Comparison of ENCODE assay signal across 1 fruit fly cellular context in the genomic region with DNA sequence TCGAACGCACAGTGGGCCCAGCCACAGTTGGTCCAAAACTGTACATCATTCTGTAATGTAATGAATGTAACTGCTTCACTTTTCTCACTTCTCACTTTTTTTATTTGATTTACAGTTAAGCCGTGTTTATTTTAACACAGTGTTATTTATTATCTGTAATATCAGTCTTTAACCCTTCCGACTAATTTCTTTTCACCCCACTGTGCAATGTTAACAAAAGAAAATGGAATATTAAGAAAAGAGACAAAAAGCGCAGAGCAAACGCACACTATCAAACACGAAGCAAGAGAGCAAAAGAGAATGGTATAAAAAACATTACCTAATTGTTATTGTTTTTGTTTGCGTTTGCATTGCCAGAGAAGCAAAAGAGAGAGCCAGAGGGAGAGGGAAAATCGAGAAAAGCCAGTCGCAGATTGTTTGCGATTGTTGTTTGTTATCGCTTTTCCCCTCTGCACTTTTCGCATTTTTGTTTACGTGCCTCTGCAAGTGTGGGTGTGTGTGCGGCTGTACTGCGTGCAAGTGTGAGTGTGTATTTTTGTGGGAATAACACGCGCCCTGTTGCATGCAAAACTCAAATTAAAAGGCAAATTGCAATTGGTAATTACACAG.
A peak's percentile ranks its signal among the peaks of the same experiment; 100 is the strongest.
TF ChIP-seq lines count a peak whose summit lies in the region.

No protein-coding gene starts in this region.

TF ChIP-seq in whole organism, embryonic, 481 proteins besides CTCF, POLR2A, EP300 and RAD21 (continued from another document and continues in another):
- TF ChIP-seq CG7963 (GFP tag; IDR thresholded peaks at IDR 0.05; lab: Robert Waterston, UW; ENCODE audit: partially characterized antibody), result peak; percentile 24; the same call in 1 of the 3 replicates
- TF ChIP-seq PHDP (tag; optimal IDR thresholded peaks at IDR 0.05; lab: Kevin White, UChicago), result peak; percentile 99
- TF ChIP-seq CG3726 (GFP tag; IDR thresholded peaks at IDR 0.05; lab: Robert Waterston, UW), result peak; percentile 96
- peak; percentile 100 for TF ChIP-seq CG4707 (GFP tag; optimal IDR thresholded peaks at IDR 0.05; lab: Kevin White, UChicago)
- peak; percentile 97 for TF ChIP-seq ewg (GFP tag; optimal IDR thresholded peaks at IDR 0.05; lab: Kevin White, UChicago)
- peak; percentile 92 for TF ChIP-seq CG2116 (GFP tag; optimal IDR thresholded peaks at IDR 0.05; lab: Kevin White, UChicago)
- TF ChIP-seq lbe (GFP tag; optimal IDR thresholded peaks at IDR 0.05; lab: Kevin White, UChicago), result peak; percentile 86
- peak; percentile 98 for TF ChIP-seq CG12071 (GFP tag; optimal IDR thresholded peaks at IDR 0.05; lab: Kevin White, UChicago)
- TF ChIP-seq CkIIα-i1 (GFP tag; IDR thresholded peaks at IDR 0.05; lab: Robert Waterston, UW), result peak; percentile 86
- peak; percentile 94 for TF ChIP-seq CG6683 (GFP tag; optimal IDR thresholded peaks at IDR 0.05; lab: Kevin White, UChicago)
- TF ChIP-seq Aef1 (GFP tag; IDR thresholded peaks at IDR 0.05; lab: Robert Waterston, UW), result peak; percentile 96
- TF ChIP-seq CG2199 (GFP tag; IDR thresholded peaks at IDR 0.05; lab: Robert Waterston, UW), result peak; percentile 98
- peak; percentile 98 for TF ChIP-seq tgo (GFP tag; IDR thresholded peaks at IDR 0.05; lab: Robert Waterston, UW)
- peak; percentile 91 for TF ChIP-seq CG18011 (GFP tag; optimal IDR thresholded peaks at IDR 0.05; lab: Kevin White, UChicago)
- TF ChIP-seq kah (GFP tag; optimal IDR thresholded peaks at IDR 0.05; lab: Kevin White, UChicago), result peak; percentile 96
- TF ChIP-seq NFAT (GFP tag; IDR thresholded peaks at IDR 0.05; lab: Robert Waterston, UW), result peak; percentile 96
- peak; percentile 98 for TF ChIP-seq CG9609 (GFP tag; optimal IDR thresholded peaks at IDR 0.05; lab: Kevin White, UChicago)
- peak; percentile 97 for TF ChIP-seq CG4328 (GFP tag; optimal IDR thresholded peaks at IDR 0.05; lab: Kevin White, UChicago)
- TF ChIP-seq bcd (GFP tag; optimal IDR thresholded peaks at IDR 0.05; lab: Kevin White, UChicago), result peak; percentile 98
- TF ChIP-seq kay (GFP tag; optimal IDR thresholded peaks at IDR 0.05; lab: Kevin White, UChicago), result peak; percentile 96
- peak; percentile 99 for TF ChIP-seq CG15269 (tag; optimal IDR thresholded peaks at IDR 0.05; lab: Kevin White, UChicago)
- TF ChIP-seq p53 (GFP tag; optimal IDR thresholded peaks at IDR 0.05; lab: Kevin White, UChicago), result peak; percentile 95
- peak; percentile 90 for TF ChIP-seq CG13894 (tag; optimal IDR thresholded peaks at IDR 0.05; lab: Kevin White, UChicago)
- peak; percentile 98 for TF ChIP-seq Blimp-1 (GFP tag; optimal IDR thresholded peaks at IDR 0.05; lab: Kevin White, UChicago)
- peak; percentile 97 for TF ChIP-seq fd64A (GFP tag; optimal IDR thresholded peaks at IDR 0.05; lab: Kevin White, UChicago)
- TF ChIP-seq unc-4 (GFP tag; IDR thresholded peaks at IDR 0.05; lab: Robert Waterston, UW; ENCODE audit: partially characterized antibody), result no peak
- TF ChIP-seq trh (GFP tag; optimal IDR thresholded peaks at IDR 0.05; lab: Kevin White, UChicago), result peak; percentile 95
- TF ChIP-seq BtbVII (GFP tag; optimal IDR thresholded peaks at IDR 0.05; lab: Kevin White, UChicago), result peak; percentile 98
- peak; percentile 50; the same call in 2 of the 3 replicates for TF ChIP-seq knrl (GFP tag; IDR thresholded peaks at IDR 0.05; lab: Robert Waterston, UW; ENCODE audit: partially characterized antibody)
- peak; percentile 99 for TF ChIP-seq unpg (GFP tag; optimal IDR thresholded peaks at IDR 0.05; lab: Kevin White, UChicago)
- peak; percentile 98 for TF ChIP-seq HLH3B (GFP tag; IDR thresholded peaks at IDR 0.05; lab: Robert Waterston, UW)
- peak; percentile 96 for TF ChIP-seq fu2 (GFP tag; optimal IDR thresholded peaks at IDR 0.05; lab: Kevin White, UChicago)
- TF ChIP-seq toy (GFP tag; IDR thresholded peaks at IDR 0.05; lab: Robert Waterston, UW), result peak; percentile 88
- TF ChIP-seq kni (GFP tag; optimal IDR thresholded peaks at IDR 0.05; lab: Kevin White, UChicago), result peak; percentile 97
- TF ChIP-seq CG8478 (optimal IDR thresholded peaks at IDR 0.05; lab: Kevin White, UChicago), result no peak
- TF ChIP-seq ranshi (GFP tag; IDR thresholded peaks at IDR 0.05; lab: Robert Waterston, UW), result peak; percentile 98
- peak; percentile 98 for TF ChIP-seq CG7556 (GFP tag; optimal IDR thresholded peaks at IDR 0.05; lab: Kevin White, UChicago)
- peak; percentile 97 for TF ChIP-seq Rfx (GFP tag; IDR thresholded peaks at IDR 0.05; lab: Robert Waterston, UW)
- TF ChIP-seq CG10431 (GFP tag; optimal IDR thresholded peaks at IDR 0.05; lab: Kevin White, UChicago), result peak; percentile 94
- peak; percentile 99 for TF ChIP-seq CG31441 (GFP tag; IDR thresholded peaks at IDR 0.05; lab: Robert Waterston, UW)
- TF ChIP-seq E2f1 (GFP tag; IDR thresholded peaks at IDR 0.05; lab: Robert Waterston, UW), result peak; percentile 97
- peak; percentile 88 for TF ChIP-seq dan (GFP tag; IDR thresholded peaks at IDR 0.05; lab: Robert Waterston, UW)
- TF ChIP-seq CG2875 (GFP tag; optimal IDR thresholded peaks at IDR 0.05; lab: Kevin White, UChicago), result peak; percentile 99
- TF ChIP-seq sens-2 (GFP tag; IDR thresholded peaks at IDR 0.05; lab: Robert Waterston, UW), result peak; percentile 96
- TF ChIP-seq Tbp (GFP tag; optimal IDR thresholded peaks at IDR 0.05; lab: Kevin White, UChicago), result no peak
- TF ChIP-seq NC2β (GFP tag; optimal IDR thresholded peaks at IDR 0.05; lab: Kevin White, UChicago), result peak; percentile 99
- peak; percentile 93 for TF ChIP-seq CG31388 (GFP tag; optimal IDR thresholded peaks at IDR 0.05; lab: Kevin White, UChicago)
- peak; percentile 90 for TF ChIP-seq CG7357 (GFP tag; IDR thresholded peaks at IDR 0.05; lab: Robert Waterston, UW)
- TF ChIP-seq da (GFP tag; optimal IDR thresholded peaks at IDR 0.05; lab: Kevin White, UChicago), result peak; percentile 97
- TF ChIP-seq CG15073 (GFP tag; optimal IDR thresholded peaks at IDR 0.05; lab: Kevin White, UChicago), result peak; percentile 86
- TF ChIP-seq CG8290 (GFP tag; optimal IDR thresholded peaks at IDR 0.05; lab: Kevin White, UChicago), result peak; percentile 97
- TF ChIP-seq CG8290 (tag; optimal IDR thresholded peaks at IDR 0.05; lab: Kevin White, UChicago), result peak; percentile 90 to 97
- peak; percentile 97 for TF ChIP-seq ara (GFP tag; IDR thresholded peaks at IDR 0.05; lab: Robert Waterston, UW)
- TF ChIP-seq CG18764 (GFP tag; optimal IDR thresholded peaks at IDR 0.05; lab: Kevin White, UChicago), result peak; percentile 97
- TF ChIP-seq CG42726 (GFP tag; IDR thresholded peaks at IDR 0.05; lab: Robert Waterston, UW; ENCODE audit: partially characterized antibody), result no peak
- TF ChIP-seq esg (GFP tag; conservative IDR thresholded peaks at IDR 0.05; lab: Robert Waterston, UW), result peak; percentile 96
- TF ChIP-seq CG2129 (GFP tag; IDR thresholded peaks at IDR 0.05; lab: Robert Waterston, UW; ENCODE audit: partially characterized antibody), result no peak
- peak; percentile 97 for TF ChIP-seq CG32532 (GFP tag; IDR thresholded peaks at IDR 0.05; lab: Robert Waterston, UW)
- peak; percentile 94 for TF ChIP-seq CG15514 (GFP tag; optimal IDR thresholded peaks at IDR 0.05; lab: Kevin White, UChicago)
- peak; percentile 90 for TF ChIP-seq D19B (GFP tag; optimal IDR thresholded peaks at IDR 0.05; lab: Kevin White, UChicago)
- no peak for TF ChIP-seq CG1832 (GFP tag; optimal IDR thresholded peaks at IDR 0.05; lab: Kevin White, UChicago)
- TF ChIP-seq dpn (GFP tag; optimal IDR thresholded peaks at IDR 0.05; lab: Kevin White, UChicago), result peak; percentile 98 to 99
- no peak for TF ChIP-seq Sin3A (optimal IDR thresholded peaks at IDR 0.05; lab: Kevin White, UChicago)
- TF ChIP-seq Gsc (GFP tag; IDR thresholded peaks at IDR 0.05; lab: Robert Waterston, UW), result peak; percentile 86
- peak; percentile 60; the same call in 2 of the 3 replicates for TF ChIP-seq HLH4C (GFP tag; IDR thresholded peaks at IDR 0.05; lab: Robert Waterston, UW; ENCODE audit: partially characterized antibody)
- peak; percentile 96 for TF ChIP-seq CG7987 (GFP tag; optimal IDR thresholded peaks at IDR 0.05; lab: Kevin White, UChicago)
- peak; percentile 89 for TF ChIP-seq exex (tag; optimal IDR thresholded peaks at IDR 0.05; lab: Kevin White, UChicago)
- TF ChIP-seq CG8765 (GFP tag; IDR thresholded peaks at IDR 0.05; lab: Robert Waterston, UW), result peak; percentile 92
- TF ChIP-seq CG9876 (GFP tag; optimal IDR thresholded peaks at IDR 0.05; lab: Kevin White, UChicago), result peak; percentile 96
- peak; percentile 42; the same call in 1 of the 2 replicates for TF ChIP-seq bbx (GFP tag; IDR thresholded peaks at IDR 0.05; lab: Robert Waterston, UW; ENCODE audit: partially characterized antibody)
- TF ChIP-seq CG15601 (tag; optimal IDR thresholded peaks at IDR 0.05; lab: Kevin White, UChicago), result peak; percentile 97
- 0 out of 2 replicates have a peak, but pooled peaks have one; percentile 24 for TF ChIP-seq tna (GFP tag; IDR thresholded peaks at IDR 0.05; lab: Robert Waterston, UW; ENCODE audit: partially characterized antibody)
- peak; percentile 98 for TF ChIP-seq maf-S (GFP tag; optimal IDR thresholded peaks at IDR 0.05; lab: Kevin White, UChicago)
- TF ChIP-seq Scr (GFP tag; IDR thresholded peaks at IDR 0.05; lab: Robert Waterston, UW; ENCODE audit: partially characterized antibody), result peak; percentile 46; the same call in 1 of the 2 replicates
- TF ChIP-seq Hey (tag; optimal IDR thresholded peaks at IDR 0.05; lab: Kevin White, UChicago), result peak; percentile 80
- TF ChIP-seq CG9437 (GFP tag; optimal IDR thresholded peaks at IDR 0.05; lab: Kevin White, UChicago), result peak; percentile 95
- TF ChIP-seq HmgD (GFP tag; optimal IDR thresholded peaks at IDR 0.05; lab: Kevin White, UChicago), result peak; percentile 96
- TF ChIP-seq Deaf1 (tag; optimal IDR thresholded peaks at IDR 0.05; lab: Kevin White, UChicago), result peak; percentile 85
- peak; percentile 57 for TF ChIP-seq CG14860 (GFP tag; IDR thresholded peaks at IDR 0.05; lab: Robert Waterston, UW; ENCODE audit: partially characterized antibody)
- peak; percentile 95 for TF ChIP-seq CG10565 (GFP tag; optimal IDR thresholded peaks at IDR 0.05; lab: Kevin White, UChicago)
- peak; percentile 98 for TF ChIP-seq zfh1 (GFP tag; IDR thresholded peaks at IDR 0.05; lab: Robert Waterston, UW)
- no peak for TF ChIP-seq pan (optimal IDR thresholded peaks at IDR 0.05; lab: Kevin White, UChicago)
- peak in 1 of 2 experiments; percentile 98 for TF ChIP-seq pan (GFP tag; optimal IDR thresholded peaks at IDR 0.05 in 1 of 2, IDR thresholded peaks at IDR 0.05 in 1 of 2)
- no peak for TF ChIP-seq HLHmδ (GFP tag; optimal IDR thresholded peaks at IDR 0.05; lab: Kevin White, UChicago)
- no peak for TF ChIP-seq usp (GFP tag; optimal IDR thresholded peaks at IDR 0.05; lab: Kevin White, UChicago)
- peak; percentile 37; the same call in 1 of the 4 replicates for TF ChIP-seq Dll (GFP tag; IDR thresholded peaks at IDR 0.05; lab: Robert Waterston, UW; ENCODE audit: partially characterized antibody)
- TF ChIP-seq rib (GFP tag; IDR thresholded peaks at IDR 0.05; lab: Robert Waterston, UW), result peak; percentile 93
- peak; percentile 87 for TF ChIP-seq E2f2 (GFP tag; IDR thresholded peaks at IDR 0.05; lab: Robert Waterston, UW)
- TF ChIP-seq gce (GFP tag; IDR thresholded peaks at IDR 0.05; lab: Robert Waterston, UW), result peak; percentile 97
- TF ChIP-seq Bteb2 (GFP tag; optimal IDR thresholded peaks at IDR 0.05; lab: Kevin White, UChicago), result peak; percentile 98
- peak; percentile 88 for TF ChIP-seq Jarid2 (GFP tag; optimal IDR thresholded peaks at IDR 0.05; lab: Kevin White, UChicago)
- TF ChIP-seq Stat92E (GFP tag; optimal IDR thresholded peaks at IDR 0.05; lab: Kevin White, UChicago), result peak in 1 of 3 experiments; percentile 94
- TF ChIP-seq gcm (GFP tag; optimal IDR thresholded peaks at IDR 0.05; lab: Kevin White, UChicago), result peak; percentile 99
- TF ChIP-seq CG11085 (GFP tag; IDR thresholded peaks at IDR 0.05; lab: Robert Waterston, UW), result peak; percentile 94
- TF ChIP-seq CG3163 (GFP tag; optimal IDR thresholded peaks at IDR 0.05; lab: Kevin White, UChicago), result peak; percentile 94
- TF ChIP-seq gfzf (GFP tag; optimal IDR thresholded peaks at IDR 0.05; lab: Kevin White, UChicago), result peak; percentile 23
- TF ChIP-seq Max (GFP tag; optimal IDR thresholded peaks at IDR 0.05; lab: Kevin White, UChicago), result peak; percentile 97
- peak; percentile 97 for TF ChIP-seq Vsx1 (GFP tag; optimal IDR thresholded peaks at IDR 0.05; lab: Kevin White, UChicago)
- peak; percentile 92 for TF ChIP-seq dimm (GFP tag; IDR thresholded peaks at IDR 0.05; lab: Robert Waterston, UW)
- TF ChIP-seq salm (tag; optimal IDR thresholded peaks at IDR 0.05; lab: Kevin White, UChicago), result peak; percentile 99
- TF ChIP-seq CG12659 (GFP tag; optimal IDR thresholded peaks at IDR 0.05; lab: Kevin White, UChicago), result peak; percentile 98
- peak; percentile 95 for TF ChIP-seq CG8359 (GFP tag; optimal IDR thresholded peaks at IDR 0.05; lab: Kevin White, UChicago; ENCODE audit: borderline replicate concordance)
- TF ChIP-seq CG17328 (GFP tag; IDR thresholded peaks at IDR 0.05; lab: Robert Waterston, UW), result peak; percentile 98
- peak; percentile 95 for TF ChIP-seq jigr1 (GFP tag; IDR thresholded peaks at IDR 0.05; lab: Robert Waterston, UW)
- TF ChIP-seq hkb (optimal IDR thresholded peaks at IDR 0.05; lab: Kevin White, UChicago), result no peak
- peak; percentile 99 for TF ChIP-seq hkb (GFP tag; IDR thresholded peaks at IDR 0.05; lab: Robert Waterston, UW)
- peak; percentile 98 for TF ChIP-seq jing (GFP tag; optimal IDR thresholded peaks at IDR 0.05; lab: Kevin White, UChicago)
- peak; percentile 99 for TF ChIP-seq CG4424 (GFP tag; optimal IDR thresholded peaks at IDR 0.05; lab: Kevin White, UChicago)
- TF ChIP-seq CG31365 (tag; optimal IDR thresholded peaks at IDR 0.05; lab: Kevin White, UChicago), result peak; percentile 91
- peak; percentile 68; the same call in 2 of the 3 replicates for TF ChIP-seq hb (GFP tag; IDR thresholded peaks at IDR 0.05; lab: Robert Waterston, UW; ENCODE audit: partially characterized antibody)
- TF ChIP-seq lola (GFP tag; optimal IDR thresholded peaks at IDR 0.05; lab: Kevin White, UChicago), result peak in 1 of 3 experiments; percentile 97
- TF ChIP-seq hth (optimal IDR thresholded peaks at IDR 0.05; lab: Kevin White, UChicago), result no peak
- no peak for TF ChIP-seq Dref (GFP tag; IDR thresholded peaks at IDR 0.05; lab: Robert Waterston, UW)
- peak; percentile 99 for TF ChIP-seq dmrt99B (tag; optimal IDR thresholded peaks at IDR 0.05; lab: Kevin White, UChicago)
- TF ChIP-seq CG1792 (GFP tag; optimal IDR thresholded peaks at IDR 0.05; lab: Kevin White, UChicago), result peak; percentile 95
- peak; percentile 59; the same call in 1 of the 3 replicates for TF ChIP-seq CG6791 (GFP tag; IDR thresholded peaks at IDR 0.05; lab: Robert Waterston, UW; ENCODE audit: partially characterized antibody)
- peak; percentile 99 for TF ChIP-seq Camta (GFP tag; optimal IDR thresholded peaks at IDR 0.05; lab: Kevin White, UChicago)
- TF ChIP-seq CG4360 (GFP tag; IDR thresholded peaks at IDR 0.05; lab: Robert Waterston, UW), result peak; percentile 80
- TF ChIP-seq abd-A (tag; optimal IDR thresholded peaks at IDR 0.05; lab: Kevin White, UChicago), result peak; percentile 92
